Fruit fly (Drosophila melanogaster) whole organism: Measurements from ENCODE around the gene CG9372.

Experiments
- CG8478 ChIP-seq: fragments of >200 bp; optimal IDR thresholded peaks from 2 replicates; lab custom pipeline; 2018; ENCODE audit warnings: inconsistent platforms
- Dll ChIP-seq: fragments of >200 bp; optimal IDR thresholded peaks from 2 replicates; lab custom pipeline; 2017
- EcR ChIP-seq, 2 experiments: fragments of >200 bp; optimal IDR thresholded peaks; 2 replicates each; lab custom pipeline; 2017; ENCODE audit warnings: missing biosample characterization in 2 of 2, missing genetic modification characterization in 2 of 2, missing genetic modification reagents in 2 of 2
- pan ChIP-seq: fragments of >200 bp; optimal IDR thresholded peaks from 2 replicates; lab custom pipeline; 2017
- psq ChIP-seq: fragments of >200 bp; optimal IDR thresholded peaks from 2 replicates; lab custom pipeline; 2017
- usp ChIP-seq: fragments of >200 bp; optimal IDR thresholded peaks from 2 replicates; lab custom pipeline; 2017; ENCODE audit warnings: missing biosample characterization, missing genetic modification characterization, mixed read lengths

Gene CG9372

DNA sequence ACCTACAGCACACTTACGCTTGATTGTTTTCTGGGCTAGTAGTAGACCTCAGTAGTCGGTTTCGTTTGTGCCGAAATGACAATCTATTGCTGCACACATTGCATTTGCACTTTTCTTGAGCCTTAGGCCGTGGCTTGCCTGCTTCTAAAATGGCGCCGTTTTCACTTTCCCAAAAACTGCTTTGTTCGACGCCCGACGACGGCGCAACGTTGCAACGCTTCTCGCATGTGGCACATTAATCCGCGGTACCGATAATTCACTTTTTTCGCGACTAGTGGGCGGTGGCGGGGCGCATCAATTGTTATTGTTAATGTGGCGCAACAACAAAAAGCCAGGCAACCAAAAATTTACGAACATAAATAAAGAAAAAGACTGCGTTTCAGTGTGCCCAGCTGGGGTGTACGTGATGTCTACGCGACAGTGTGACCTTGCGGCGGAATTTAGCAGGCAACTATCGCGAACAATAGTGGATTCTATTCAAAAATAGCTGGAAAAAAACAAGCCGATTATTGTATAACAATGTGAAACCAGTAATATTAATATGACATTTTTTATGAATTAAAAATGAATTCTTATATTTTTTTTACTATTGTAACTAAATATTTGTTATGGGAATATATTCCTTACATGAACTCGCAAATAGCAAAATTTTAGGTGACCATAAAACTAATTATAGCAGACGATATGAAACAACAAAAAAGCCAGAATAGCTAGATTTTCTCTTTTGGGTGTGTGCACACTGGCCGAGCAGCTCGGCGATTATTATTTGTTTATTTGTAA, 7.4 kb upstream of the CG9372 start, which contains the start of the genes ash1 and Taf6:
ash1 (minus strand) TSS at position 387 of the 780 bp plus-strand sequence.
Taf6 (plus strand) TSS at position 720 of the 780 bp plus-strand sequence.
- TF ChIP-seq pan (lab: Kevin White, UChicago) (no peak), CG8478 (lab: Kevin White, UChicago) (no peak), Dll (no peak), psq (lab: Kevin White, UChicago) (no peak), EcR (GFP tag; optimal IDR thresholded peaks at IDR 0.05; lab: Kevin White, UChicago) (no peak), usp (GFP tag; lab: Kevin White, UChicago) (no peak)

DNA sequence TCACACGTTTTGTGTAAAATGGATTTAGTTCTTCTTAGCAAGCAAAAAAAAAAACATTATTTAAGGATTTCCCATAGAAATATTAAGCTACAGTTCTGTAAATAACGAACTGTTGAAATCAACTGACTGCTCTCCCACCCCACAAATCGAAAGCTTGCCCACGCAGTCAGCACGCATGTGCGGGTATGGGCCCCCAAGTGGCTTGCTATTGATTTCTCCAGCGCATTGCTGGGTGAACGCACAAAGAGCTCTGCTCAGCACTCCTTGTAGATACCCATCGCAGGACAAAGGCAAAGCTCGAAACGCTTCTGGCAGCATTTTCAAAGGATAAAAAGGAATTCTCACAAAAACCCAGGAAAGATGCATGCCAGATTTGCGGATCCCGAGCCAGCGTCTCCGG, 4.6 kb upstream of the CG9372 start, which contains the start of gene CG9368:
CG9368 (plus strand) TSS at position 221 of the 400 bp plus-strand sequence.
- TF ChIP-seq CG8478 (lab: Kevin White, UChicago) = no peak
- no peak for TF ChIP-seq pan (lab: Kevin White, UChicago)
- no peak for TF ChIP-seq Dll
- no peak for TF ChIP-seq usp (GFP tag; lab: Kevin White, UChicago)
- TF ChIP-seq psq (lab: Kevin White, UChicago) = no peak
- TF ChIP-seq EcR (GFP tag; optimal IDR thresholded peaks at IDR 0.05; lab: Kevin White, UChicago) = no peak

DNA sequence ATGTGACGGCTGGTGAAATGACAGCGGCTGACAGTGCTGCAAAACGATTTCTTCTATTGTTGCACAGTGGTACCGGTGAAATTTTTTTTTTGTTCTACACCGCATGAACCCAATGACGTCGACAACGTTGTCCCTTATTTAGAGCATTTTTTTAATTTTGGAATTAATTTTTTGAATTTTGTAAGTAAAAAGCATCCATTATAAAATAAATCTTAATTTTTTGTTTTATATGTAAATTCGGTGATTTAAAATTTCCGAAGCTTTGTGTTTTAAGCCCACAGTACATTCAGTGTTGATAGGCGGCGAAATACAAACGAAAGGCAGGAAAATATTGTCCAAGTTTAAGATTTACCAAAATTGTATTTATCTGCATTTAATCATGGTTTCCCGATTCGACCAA, 6.2 kb downstream of the CG9372 start, which contains the start of the genes Lon and PIG-F:
Lon (minus strand) TSS at position 28 of the 400 bp plus-strand sequence.
PIG-F (plus strand) TSS at position 284 of the 400 bp plus-strand sequence.
- TF ChIP-seq pan (lab: Kevin White, UChicago) = no peak
- TF ChIP-seq usp (GFP tag; lab: Kevin White, UChicago) = no peak
- no peak for TF ChIP-seq EcR (GFP tag; optimal IDR thresholded peaks at IDR 0.05; lab: Kevin White, UChicago)
- TF ChIP-seq psq (lab: Kevin White, UChicago) = no peak
- no peak for TF ChIP-seq CG8478 (lab: Kevin White, UChicago)
- TF ChIP-seq Dll = no peak

DNA sequence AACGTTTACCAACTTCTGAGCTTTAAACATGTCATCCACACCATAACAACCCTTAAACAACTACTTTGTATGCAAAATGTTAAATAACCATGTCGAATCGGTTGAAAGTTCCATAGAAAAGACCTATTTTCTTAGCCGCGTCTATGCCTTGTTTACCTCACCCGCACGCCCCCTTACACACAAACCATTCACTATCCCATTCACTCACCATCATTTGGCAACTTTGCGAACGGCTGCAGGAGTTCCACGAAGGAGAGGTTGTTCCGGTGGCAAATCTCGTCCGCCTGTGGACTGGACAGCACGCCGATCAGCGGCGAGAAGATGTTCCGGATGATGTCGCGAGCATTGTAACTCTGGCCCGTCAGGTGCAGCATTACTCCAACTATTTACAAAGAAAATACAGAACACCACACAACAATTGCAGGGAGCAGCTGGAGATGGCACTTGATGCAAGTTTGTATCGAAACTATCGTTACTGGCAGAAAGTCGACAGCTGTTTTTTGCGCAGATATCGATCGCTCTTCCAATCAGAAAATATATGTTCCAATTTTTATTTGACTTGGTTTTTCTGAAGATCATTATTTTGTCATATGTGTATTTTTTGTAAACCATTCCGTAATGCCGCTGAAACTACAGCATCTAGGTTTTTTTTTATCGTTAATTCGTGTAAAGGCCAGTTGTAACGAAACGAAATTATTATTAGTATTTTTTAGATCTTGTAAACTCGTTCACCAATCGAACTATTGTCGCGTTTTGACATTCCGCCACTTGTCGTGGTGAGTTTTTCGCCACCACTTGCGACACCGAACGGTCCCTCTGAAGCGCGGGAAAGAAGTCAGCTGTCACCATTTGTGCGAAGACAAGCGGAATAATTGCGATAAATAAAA, 12.3 kb downstream of the CG9372 start, which contains the start of gene asf1:
asf1 (plus strand) TSS at position 823 of the 887 bp plus-strand sequence.
- TF ChIP-seq Dll (no peak), usp (GFP tag; lab: Kevin White, UChicago) (no peak), EcR (GFP tag; optimal IDR thresholded peaks at IDR 0.05; lab: Kevin White, UChicago) (no peak), psq (lab: Kevin White, UChicago) (no peak), CG8478 (lab: Kevin White, UChicago) (no peak), pan (lab: Kevin White, UChicago) (no peak)

dm6 chr3L:19630701-19631100, 24.7 kb downstream of the CG9372 start:
- TF ChIP-seq CG8478 (lab: Kevin White, UChicago) (no peak), pan (lab: Kevin White, UChicago) (no peak), EcR (GFP tag; optimal IDR thresholded peaks at IDR 0.05; lab: Kevin White, UChicago) (no peak), usp (GFP tag; lab: Kevin White, UChicago) (no peak), psq (lab: Kevin White, UChicago) (no peak), Dll (no peak)

- TF ChIP-seq EcR (GFP tag; optimal IDR thresholded peaks at IDR 0.05; lab: Kevin White, UChicago) = no peak
- no peak for TF ChIP-seq pan (lab: Kevin White, UChicago)
- no peak for TF ChIP-seq usp (GFP tag; lab: Kevin White, UChicago)
- TF ChIP-seq CG8478 (lab: Kevin White, UChicago) = no peak
- TF ChIP-seq Dll = no peak
- TF ChIP-seq psq (lab: Kevin White, UChicago) = no peak
These were observed 25.9 kb downstream of the CG9372 start for dm6 chr3L:19631867-19632266.

- no peak for TF ChIP-seq EcR (GFP tag; optimal IDR thresholded peaks at IDR 0.05; lab: Kevin White, UChicago)
- no peak for TF ChIP-seq Dll
- no peak for TF ChIP-seq usp (GFP tag; lab: Kevin White, UChicago)
- TF ChIP-seq pan (lab: Kevin White, UChicago) = no peak
- TF ChIP-seq psq (lab: Kevin White, UChicago) = no peak
- TF ChIP-seq CG8478 (lab: Kevin White, UChicago) = no peak
These were observed 27.0 kb downstream of the CG9372 start for dm6 chr3L:19632766-19633632.

- TF ChIP-seq Dll (no peak), pan (lab: Kevin White, UChicago) (no peak), EcR (GFP tag; optimal IDR thresholded peaks at IDR 0.05; lab: Kevin White, UChicago) (no peak), CG8478 (lab: Kevin White, UChicago) (no peak), psq (lab: Kevin White, UChicago) (no peak), usp (GFP tag; lab: Kevin White, UChicago) (no peak)
These were observed 28.9 kb downstream of the CG9372 start for dm6 chr3L:19634788-19635448.

dm6 chr3L:19635478-19635996, 29.5 kb downstream of the CG9372 start, which contains the start of gene wnd:
Gene wnd, minus strand, starts transcription at chr3L:19635783.
- TF ChIP-seq CG8478 (lab: Kevin White, UChicago) (no peak), Dll (no peak), usp (GFP tag; lab: Kevin White, UChicago) (no peak), psq (lab: Kevin White, UChicago) (no peak), pan (lab: Kevin White, UChicago) (no peak), EcR (GFP tag; optimal IDR thresholded peaks at IDR 0.05; lab: Kevin White, UChicago) (no peak)
